Worm (Caenorhabditis elegans) whole organism, L3 larva: ENCODE results near the gene C39B10.5.

Source experiments
- R02D3.7 ChIP-seq: fragments of 150-350 bp; optimal IDR thresholded peaks from 2 replicates; lab custom pipeline; 2014; ENCODE audit warnings: missing biosample characterization, missing genetic modification characterization
- ZK546.5 ChIP-seq: sonication (generic microtip); optimal IDR thresholded peaks from 2 replicates; lab custom pipeline; 2017; ENCODE audit warnings: missing biosample characterization, missing genetic modification characterization
- aly-2 ChIP-seq: fragments of 150-350 bp; optimal IDR thresholded peaks from 2 replicates; lab custom pipeline; 2014; ENCODE audit warnings: missing biosample characterization, missing genetic modification characterization
- ama-1 ChIP-seq: fragments of 150-350 bp; optimal IDR thresholded peaks from 2 replicates; lab custom pipeline; 2018
- ceh-16 ChIP-seq: sonication (generic microtip); optimal IDR thresholded peaks from 2 replicates; lab custom pipeline; 2017; ENCODE audit warnings: missing biosample characterization, missing genetic modification characterization
- daf-12 ChIP-seq: fragments of 150-350 bp; optimal IDR thresholded peaks from 2 replicates; lab custom pipeline; 2014; ENCODE audit warnings: missing biosample characterization, missing genetic modification reagents, missing genetic modification characterization
- egl-27 ChIP-seq: sonication (generic microtip); optimal IDR thresholded peaks from 4 replicates; lab custom pipeline; 2017; ENCODE audit warnings: missing biosample characterization, missing genetic modification reagents, missing genetic modification characterization
- egl-5 ChIP-seq: fragments of 150-350 bp; optimal IDR thresholded peaks from 2 replicates; lab custom pipeline; 2017; ENCODE audit warnings: missing biosample characterization, missing genetic modification reagents, missing genetic modification characterization, inconsistent platforms
- elt-2 ChIP-seq: sonication (generic microtip); optimal IDR thresholded peaks from 2 replicates; lab custom pipeline; 2016; ENCODE audit warnings: missing genetic modification reagents, mild to moderate bottlenecking, missing genetic modification characterization, missing compliant biosample characterization
- elt-3 ChIP-seq, 3 experiments: fragments of 150-350 bp in 1 of 3; sonication (generic microtip) in 2 of 3; optimal IDR thresholded peaks; 2 replicates in 2 of 3; 4 replicates in 1 of 3; lab custom pipeline; 2014 to 2017; ENCODE audit warnings: missing biosample characterization in 3 of 3, missing genetic modification characterization in 3 of 3
- eor-1 ChIP-seq, 2 experiments: fragments of 150-350 bp; optimal IDR thresholded peaks; 2 replicates each; lab custom pipeline; 2014 to 2018; ENCODE audit warnings: missing biosample characterization in 2 of 2, missing genetic modification characterization in 2 of 2
- fkh-10 ChIP-seq: sonication (generic microtip); optimal IDR thresholded peaks from 2 replicates; lab custom pipeline; 2017; ENCODE audit warnings: missing biosample characterization, missing genetic modification reagents, missing genetic modification characterization
- hmg-11 ChIP-seq: sonication (generic microtip); optimal IDR thresholded peaks from 2 replicates; lab custom pipeline; 2016; ENCODE audit warnings: missing genetic modification characterization, missing compliant biosample characterization
- jun-1 ChIP-seq: fragments of 150-350 bp; optimal IDR thresholded peaks from 2 replicates; lab custom pipeline; 2014; ENCODE audit warnings: missing biosample characterization, missing genetic modification reagents, missing genetic modification characterization
- lin-15B ChIP-seq: fragments of 150-350 bp; optimal IDR thresholded peaks from 2 replicates; lab custom pipeline; 2014; ENCODE audit warnings: missing biosample characterization, missing genetic modification characterization
- lin-39 ChIP-seq: fragments of 150-350 bp; optimal IDR thresholded peaks from 2 replicates; lab custom pipeline; 2018; ENCODE audit warnings: missing biosample characterization, missing genetic modification reagents, missing genetic modification characterization
- lsy-12 ChIP-seq: sonication (generic microtip); optimal IDR thresholded peaks from 2 replicates; lab custom pipeline; 2016; ENCODE audit warnings: mild to moderate bottlenecking, missing genetic modification characterization, missing compliant biosample characterization
- mdl-1 ChIP-seq: fragments of 150-350 bp; optimal IDR thresholded peaks from 2 replicates; lab custom pipeline; 2014; ENCODE audit warnings: missing biosample characterization, missing genetic modification characterization
- mml-1 ChIP-seq: fragments of 150-350 bp; sonication (generic microtip); optimal IDR thresholded peaks from 3 replicates; lab custom pipeline; 2014; ENCODE audit warnings: missing biosample characterization, missing genetic modification characterization
- nfya-1 ChIP-seq: sonication (generic microtip); optimal IDR thresholded peaks from 2 replicates; lab custom pipeline; 2017; ENCODE audit warnings: missing genetic modification characterization, mild to moderate bottlenecking, missing compliant biosample characterization, antibody characterized with exemption, moderate library complexity; ENCODE audit not compliant: insufficient read depth
- nhr-11 ChIP-seq: fragments of 150-350 bp; optimal IDR thresholded peaks from 2 replicates; lab custom pipeline; 2014; ENCODE audit warnings: missing biosample characterization, missing genetic modification characterization
- nhr-12 ChIP-seq: fragments of 150-350 bp; optimal IDR thresholded peaks from 2 replicates; lab custom pipeline; 2014; ENCODE audit warnings: missing biosample characterization, missing genetic modification characterization
- nhr-23 ChIP-seq: fragments of 150-350 bp; optimal IDR thresholded peaks from 2 replicates; lab custom pipeline; 2014; ENCODE audit warnings: missing biosample characterization, missing genetic modification reagents, missing genetic modification characterization
- nhr-237 ChIP-seq: fragments of 150-350 bp; optimal IDR thresholded peaks from 2 replicates; lab custom pipeline; 2014; ENCODE audit warnings: missing biosample characterization, missing genetic modification characterization
- nhr-25 ChIP-seq: sonication (generic microtip); optimal IDR thresholded peaks from 2 replicates; lab custom pipeline; 2017; ENCODE audit warnings: missing biosample characterization, missing genetic modification characterization
- nhr-28 ChIP-seq: fragments of 150-350 bp; optimal IDR thresholded peaks from 2 replicates; lab custom pipeline; 2014; ENCODE audit warnings: missing biosample characterization, missing genetic modification characterization
- nhr-43 ChIP-seq: sonication (generic microtip); optimal IDR thresholded peaks from 2 replicates; lab custom pipeline; 2016; ENCODE audit warnings: mild to moderate bottlenecking, missing genetic modification characterization, missing compliant biosample characterization; ENCODE audit not compliant: poor library complexity, severe bottlenecking
- nhr-67 ChIP-seq: fragments of 150-350 bp; optimal IDR thresholded peaks from 2 replicates; lab custom pipeline; 2014; ENCODE audit warnings: missing biosample characterization, missing genetic modification characterization
- nhr-77 ChIP-seq: fragments of 150-350 bp; optimal IDR thresholded peaks from 2 replicates; lab custom pipeline; 2014; ENCODE audit warnings: missing biosample characterization, missing genetic modification characterization
- pha-4 ChIP-seq: fragments of 150-350 bp; optimal IDR thresholded peaks from 2 replicates; lab custom pipeline; 2014; ENCODE audit warnings: missing biosample characterization, missing genetic modification reagents, missing genetic modification characterization
- pqm-1 ChIP-seq: fragments of 150-350 bp; optimal IDR thresholded peaks from 2 replicates; lab custom pipeline; 2017; ENCODE audit warnings: missing biosample characterization, missing genetic modification characterization, inconsistent platforms
- sea-2 ChIP-seq: fragments of 150-350 bp; sonication (generic microtip); optimal IDR thresholded peaks from 4 replicates; lab custom pipeline; 2014; ENCODE audit warnings: missing biosample characterization, missing genetic modification reagents, missing genetic modification characterization
- skn-1 ChIP-seq: fragments of 150-350 bp; optimal IDR thresholded peaks from 2 replicates; lab custom pipeline; 2014; ENCODE audit warnings: missing biosample characterization, missing genetic modification characterization
- snpc-4 ChIP-seq: fragments of 150-350 bp; optimal IDR thresholded peaks from 2 replicates; lab custom pipeline; 2014; ENCODE audit warnings: missing biosample characterization, missing genetic modification characterization
- tbx-2 ChIP-seq: sonication (generic microtip); optimal IDR thresholded peaks from 2 replicates; lab custom pipeline; 2016; ENCODE audit warnings: mild to moderate bottlenecking, missing genetic modification characterization, missing compliant biosample characterization
- unc-62 ChIP-seq: fragments of 150-350 bp; sonication (generic microtip); optimal IDR thresholded peaks from 4 replicates; lab custom pipeline; 2014; ENCODE audit warnings: missing biosample characterization, missing genetic modification reagents, missing genetic modification characterization
- zag-1 ChIP-seq: fragments of 150-350 bp; optimal IDR thresholded peaks from 2 replicates; lab custom pipeline; 2014; ENCODE audit warnings: missing biosample characterization, missing genetic modification characterization
- ztf-11 ChIP-seq: fragments of 150-350 bp; optimal IDR thresholded peaks from 2 replicates; lab custom pipeline; 2014; ENCODE audit warnings: missing biosample characterization, missing genetic modification characterization
- ztf-4 ChIP-seq: fragments of 150-350 bp; optimal IDR thresholded peaks from 2 replicates; lab custom pipeline; 2014; ENCODE audit warnings: missing biosample characterization, missing genetic modification characterization

Gene C39B10.5

ce11 chrX:10440781-10441180, 6.4 kb upstream of the C39B10.5 start:
- TF ChIP-seq elt-2 (tag; lab: Kevin White, UChicago) (peak; percentile 58), mdl-1 (tag; lab: Kevin White, UChicago) (no peak), pqm-1 (tag; lab: Kevin White, UChicago) (peak; percentile 33)
- TF ChIP-seq, all 47 proteins: peak for 2

ce11 chrX:10443836-10444235, 3.3 kb upstream of the C39B10.5 start, which contains the start of gene C39B10.3:
TSS of gene C39B10.3 (plus strand) at chrX:10444136.
- TF ChIP-seq ztf-11 (no peak), mml-1 (no peak), elt-2 (tag; lab: Kevin White, UChicago) (no peak), tbx-2 (tag; lab: Kevin White, UChicago) (no peak), nhr-67 (tag; lab: Kevin White, UChicago) (no peak), ZK546.5 (tag; lab: Kevin White, UChicago) (no peak), zag-1 (no peak), nhr-11 (tag; lab: Kevin White, UChicago) (no peak), pqm-1 (tag; lab: Kevin White, UChicago) (no peak), nhr-25 (tag; lab: Kevin White, UChicago) (no peak), sea-2 (GFP tag; lab: Kevin White, UChicago) (no peak)
- TF ChIP-seq, all 47 proteins: peak for 0

- no peak for TF ChIP-seq nhr-25 (tag; lab: Kevin White, UChicago)
- no peak for TF ChIP-seq ZK546.5 (tag; lab: Kevin White, UChicago)
- no peak for TF ChIP-seq ceh-16 (tag; lab: Kevin White, UChicago)
- TF ChIP-seq jun-1 (tag; lab: Kevin White, UChicago) = no peak
- no peak for TF ChIP-seq hmg-11 (tag; lab: Kevin White, UChicago)
- TF ChIP-seq fkh-10 = no peak
- no peak for TF ChIP-seq pha-4 (tag; lab: Kevin White, UChicago)
- no peak for TF ChIP-seq snpc-4 (tag; lab: Kevin White, UChicago)
- TF ChIP-seq, all 47 proteins: peak for 0
These were observed 2.4 kb upstream of the C39B10.5 start, which contains the start of gene C39B10.4 for ce11 chrX:10444705-10445104. TSS of gene C39B10.4 (plus strand) at chrX:10445005.

- TF ChIP-seq R02D3.7 (tag; lab: Kevin White, UChicago) = no peak
- no peak for TF ChIP-seq elt-3 (tag; optimal IDR thresholded peaks at IDR 0.05; lab: Kevin White, UChicago)
- TF ChIP-seq nhr-12 (tag; lab: Kevin White, UChicago) = no peak
- TF ChIP-seq ceh-16 (tag; lab: Kevin White, UChicago) = no peak
- TF ChIP-seq snpc-4 (tag; lab: Kevin White, UChicago) = no peak
- no peak for TF ChIP-seq lsy-12
- no peak for TF ChIP-seq skn-1 (tag; lab: Kevin White, UChicago)
These were observed 6.8 kb downstream of the C39B10.5 start, which contains the start of gene lgc-41 for ce11 chrX:10453960-10454359. TSS of gene lgc-41 (plus strand) at chrX:10454260.

ce11 chrX:10462391-10462790, 15.2 kb downstream of the C39B10.5 start:
- no peak for TF ChIP-seq elt-3 (tag; optimal IDR thresholded peaks at IDR 0.05; lab: Kevin White, UChicago)
- no peak for TF ChIP-seq R02D3.7 (tag; lab: Kevin White, UChicago)
- no peak for TF ChIP-seq ztf-4 (tag; lab: Kevin White, UChicago)
- no peak for TF ChIP-seq nhr-237 (tag; lab: Kevin White, UChicago)
- TF ChIP-seq lin-39 = no peak
- TF ChIP-seq elt-2 (tag; lab: Kevin White, UChicago) = no peak
- no peak for TF ChIP-seq nhr-28
- TF ChIP-seq jun-1 (tag; lab: Kevin White, UChicago) = no peak
- TF ChIP-seq egl-27 (tag; lab: Kevin White, UChicago) = no peak
- TF ChIP-seq nhr-23 (tag; lab: Kevin White, UChicago) = no peak
- TF ChIP-seq ama-1 (lab: Kevin White, UChicago) = no peak
- no peak for TF ChIP-seq nhr-67 (tag; lab: Kevin White, UChicago)
- no peak for TF ChIP-seq skn-1 (tag; lab: Kevin White, UChicago)
- TF ChIP-seq eor-1 (tag; optimal IDR thresholded peaks at IDR 0.05; lab: Kevin White, UChicago) = no peak

ce11 chrX:10463542-10463941, 16.4 kb downstream of the C39B10.5 start, which contains the start of gene C39B10.1:
TSS of gene C39B10.1 (minus strand) at chrX:10463642.
- no peak for TF ChIP-seq nhr-11 (tag; lab: Kevin White, UChicago)
- no peak for TF ChIP-seq egl-5 (tag; lab: Kevin White, UChicago)
- TF ChIP-seq unc-62 (GFP tag; lab: Kevin White, UChicago) = no peak
- no peak for TF ChIP-seq lin-15B (tag; lab: Kevin White, UChicago)
- no peak for TF ChIP-seq ZK546.5 (tag; lab: Kevin White, UChicago)
- no peak for TF ChIP-seq nfya-1 (tag; lab: Kevin White, UChicago)
- no peak for TF ChIP-seq nhr-77
- TF ChIP-seq daf-12 (tag; lab: Kevin White, UChicago) = no peak
- TF ChIP-seq nhr-43 (tag; lab: Kevin White, UChicago) = no peak
- TF ChIP-seq nhr-25 (tag; lab: Kevin White, UChicago) = no peak
- TF ChIP-seq ama-1 (lab: Kevin White, UChicago) = no peak
- no peak for TF ChIP-seq nhr-28
- no peak for TF ChIP-seq aly-2 (tag; lab: Kevin White, UChicago)
